Worm (Caenorhabditis elegans) whole organism, L3 larva: ENCODE results near the gene mog-4.

Experiments
- R02D3.7 ChIP-seq: fragments of 150-350 bp; optimal IDR thresholded peaks from 2 replicates; lab custom pipeline; 2014; ENCODE audit warnings: missing biosample characterization, missing genetic modification characterization
- ZK546.5 ChIP-seq: sonication (generic microtip); optimal IDR thresholded peaks from 2 replicates; lab custom pipeline; 2017; ENCODE audit warnings: missing biosample characterization, missing genetic modification characterization
- ama-1 ChIP-seq: fragments of 150-350 bp; optimal IDR thresholded peaks from 2 replicates; lab custom pipeline; 2018
- ceh-16 ChIP-seq: sonication (generic microtip); optimal IDR thresholded peaks from 2 replicates; lab custom pipeline; 2017; ENCODE audit warnings: missing biosample characterization, missing genetic modification characterization
- ceh-9 ChIP-seq: sonication (generic microtip); optimal IDR thresholded peaks from 2 replicates; lab custom pipeline; 2018; ENCODE audit warnings: missing biosample characterization, missing genetic modification characterization
- daf-12 ChIP-seq: fragments of 150-350 bp; optimal IDR thresholded peaks from 2 replicates; lab custom pipeline; 2014; ENCODE audit warnings: missing biosample characterization, missing genetic modification reagents, missing genetic modification characterization
- egl-27 ChIP-seq: sonication (generic microtip); optimal IDR thresholded peaks from 4 replicates; lab custom pipeline; 2017; ENCODE audit warnings: missing biosample characterization, missing genetic modification reagents, missing genetic modification characterization
- egl-5 ChIP-seq: fragments of 150-350 bp; optimal IDR thresholded peaks from 2 replicates; lab custom pipeline; 2017; ENCODE audit warnings: missing biosample characterization, missing genetic modification reagents, missing genetic modification characterization, inconsistent platforms
- elt-1 ChIP-seq: fragments of 150-350 bp; optimal IDR thresholded peaks from 2 replicates; lab custom pipeline; 2014; ENCODE audit warnings: missing biosample characterization, missing genetic modification characterization
- elt-3 ChIP-seq, 3 experiments: fragments of 150-350 bp in 1 of 3; sonication (generic microtip) in 2 of 3; optimal IDR thresholded peaks; 2 replicates in 2 of 3; 4 replicates in 1 of 3; lab custom pipeline; 2014 to 2017; ENCODE audit warnings: missing biosample characterization in 3 of 3, missing genetic modification characterization in 3 of 3
- eor-1 ChIP-seq, 2 experiments: fragments of 150-350 bp; optimal IDR thresholded peaks; 2 replicates each; lab custom pipeline; 2014 to 2018; ENCODE audit warnings: missing biosample characterization in 2 of 2, missing genetic modification characterization in 2 of 2
- fkh-2 ChIP-seq: fragments of 150-350 bp; optimal IDR thresholded peaks from 2 replicates; lab custom pipeline; 2014; ENCODE audit warnings: missing biosample characterization, missing genetic modification reagents, missing genetic modification characterization
- fos-1 ChIP-seq: fragments of 150-350 bp; optimal IDR thresholded peaks from 2 replicates; lab custom pipeline; 2014; ENCODE audit warnings: missing biosample characterization, missing genetic modification characterization
- hmg-11 ChIP-seq: sonication (generic microtip); optimal IDR thresholded peaks from 2 replicates; lab custom pipeline; 2016; ENCODE audit warnings: missing genetic modification characterization, missing compliant biosample characterization
- jun-1 ChIP-seq: fragments of 150-350 bp; optimal IDR thresholded peaks from 2 replicates; lab custom pipeline; 2014; ENCODE audit warnings: missing biosample characterization, missing genetic modification reagents, missing genetic modification characterization
- lin-15B ChIP-seq: fragments of 150-350 bp; optimal IDR thresholded peaks from 2 replicates; lab custom pipeline; 2014; ENCODE audit warnings: missing biosample characterization, missing genetic modification characterization
- lsy-12 ChIP-seq: sonication (generic microtip); optimal IDR thresholded peaks from 2 replicates; lab custom pipeline; 2016; ENCODE audit warnings: mild to moderate bottlenecking, missing genetic modification characterization, missing compliant biosample characterization
- mdl-1 ChIP-seq: fragments of 150-350 bp; optimal IDR thresholded peaks from 2 replicates; lab custom pipeline; 2014; ENCODE audit warnings: missing biosample characterization, missing genetic modification characterization
- nfya-1 ChIP-seq: sonication (generic microtip); optimal IDR thresholded peaks from 2 replicates; lab custom pipeline; 2017; ENCODE audit warnings: missing genetic modification characterization, mild to moderate bottlenecking, missing compliant biosample characterization, antibody characterized with exemption, moderate library complexity; ENCODE audit not compliant: insufficient read depth
- nhr-11 ChIP-seq: fragments of 150-350 bp; optimal IDR thresholded peaks from 2 replicates; lab custom pipeline; 2014; ENCODE audit warnings: missing biosample characterization, missing genetic modification characterization
- nhr-23 ChIP-seq: fragments of 150-350 bp; optimal IDR thresholded peaks from 2 replicates; lab custom pipeline; 2014; ENCODE audit warnings: missing biosample characterization, missing genetic modification reagents, missing genetic modification characterization
- nhr-28 ChIP-seq: fragments of 150-350 bp; optimal IDR thresholded peaks from 2 replicates; lab custom pipeline; 2014; ENCODE audit warnings: missing biosample characterization, missing genetic modification characterization
- nhr-67 ChIP-seq: fragments of 150-350 bp; optimal IDR thresholded peaks from 2 replicates; lab custom pipeline; 2014; ENCODE audit warnings: missing biosample characterization, missing genetic modification characterization
- nhr-76 ChIP-seq: fragments of 150-350 bp; sonication (generic microtip); optimal IDR thresholded peaks from 5 replicates; lab custom pipeline; 2014; ENCODE audit warnings: missing biosample characterization, missing genetic modification characterization
- nhr-77 ChIP-seq: fragments of 150-350 bp; optimal IDR thresholded peaks from 2 replicates; lab custom pipeline; 2014; ENCODE audit warnings: missing biosample characterization, missing genetic modification characterization
- pqm-1 ChIP-seq: fragments of 150-350 bp; optimal IDR thresholded peaks from 2 replicates; lab custom pipeline; 2017; ENCODE audit warnings: missing biosample characterization, missing genetic modification characterization, inconsistent platforms
- sea-2 ChIP-seq: fragments of 150-350 bp; sonication (generic microtip); optimal IDR thresholded peaks from 4 replicates; lab custom pipeline; 2014; ENCODE audit warnings: missing biosample characterization, missing genetic modification reagents, missing genetic modification characterization
- skn-1 ChIP-seq: fragments of 150-350 bp; optimal IDR thresholded peaks from 2 replicates; lab custom pipeline; 2014; ENCODE audit warnings: missing biosample characterization, missing genetic modification characterization
- snpc-4 ChIP-seq: fragments of 150-350 bp; optimal IDR thresholded peaks from 2 replicates; lab custom pipeline; 2014; ENCODE audit warnings: missing biosample characterization, missing genetic modification characterization
- tbx-2 ChIP-seq: sonication (generic microtip); optimal IDR thresholded peaks from 2 replicates; lab custom pipeline; 2016; ENCODE audit warnings: mild to moderate bottlenecking, missing genetic modification characterization, missing compliant biosample characterization
- zag-1 ChIP-seq: fragments of 150-350 bp; optimal IDR thresholded peaks from 2 replicates; lab custom pipeline; 2014; ENCODE audit warnings: missing biosample characterization, missing genetic modification characterization
- ztf-4 ChIP-seq: fragments of 150-350 bp; optimal IDR thresholded peaks from 2 replicates; lab custom pipeline; 2014; ENCODE audit warnings: missing biosample characterization, missing genetic modification characterization

Gene mog-4

DNA sequence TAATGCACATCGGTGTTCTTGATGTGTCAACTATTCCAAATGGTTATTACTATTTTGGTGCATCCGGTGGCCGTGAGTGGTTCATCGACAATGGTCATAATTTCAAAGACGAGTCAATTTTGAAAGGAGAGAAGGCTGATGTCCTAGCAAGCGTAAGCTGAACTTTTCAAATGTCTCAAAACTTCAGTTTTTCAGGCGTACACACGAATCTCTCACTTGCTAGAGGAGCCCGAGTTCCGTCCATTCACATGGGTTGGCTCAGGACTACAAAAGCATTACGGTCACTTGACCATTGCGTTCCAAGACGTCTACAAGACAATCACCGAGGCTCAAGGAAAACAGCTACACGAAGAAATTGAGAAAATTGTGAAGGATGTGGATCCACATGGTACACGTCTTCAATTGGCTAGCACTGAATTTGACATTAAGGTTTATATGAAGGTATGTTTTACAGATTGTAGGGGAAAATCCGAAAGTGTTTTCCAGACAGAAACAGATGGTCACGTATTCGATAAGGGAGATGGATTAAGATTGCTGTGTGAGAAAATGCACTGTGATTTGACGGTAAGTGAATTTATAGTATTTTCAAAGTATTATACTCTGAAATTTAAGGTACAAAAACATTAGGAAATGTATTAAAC lies 48.0 kb upstream of the mog-4 start:
- peak; percentile 81 for TF ChIP-seq ama-1 (lab: Kevin White, UChicago)
- no peak for TF ChIP-seq skn-1 (tag; lab: Kevin White, UChicago)
- no peak for TF ChIP-seq nfya-1 (tag; lab: Kevin White, UChicago)

DNA sequence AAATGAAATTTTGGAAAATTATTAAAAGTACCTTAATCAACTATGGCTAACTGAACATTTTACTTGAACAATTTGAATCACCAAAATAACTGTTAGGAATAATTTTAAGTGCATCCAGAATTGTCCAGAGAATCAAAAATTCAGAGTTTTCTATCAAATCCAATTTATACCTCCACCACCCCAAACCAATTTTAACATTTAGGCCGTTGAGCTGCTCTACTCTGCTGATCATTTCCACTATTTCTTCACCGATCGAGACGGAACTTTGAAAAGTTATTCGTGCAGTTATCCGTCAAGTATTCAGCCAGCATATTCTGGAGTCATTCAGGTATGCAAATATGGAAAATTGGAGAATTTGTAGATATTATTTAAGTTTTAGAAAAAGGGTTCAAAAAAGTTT lies 47.1 kb upstream of the mog-4 start:
- TF ChIP-seq ama-1 (lab: Kevin White, UChicago) (peak; percentile 92), lin-15B (no peak), ztf-4 (peak; percentile 71), pqm-1 (tag; lab: Kevin White, UChicago) (no peak)

DNA sequence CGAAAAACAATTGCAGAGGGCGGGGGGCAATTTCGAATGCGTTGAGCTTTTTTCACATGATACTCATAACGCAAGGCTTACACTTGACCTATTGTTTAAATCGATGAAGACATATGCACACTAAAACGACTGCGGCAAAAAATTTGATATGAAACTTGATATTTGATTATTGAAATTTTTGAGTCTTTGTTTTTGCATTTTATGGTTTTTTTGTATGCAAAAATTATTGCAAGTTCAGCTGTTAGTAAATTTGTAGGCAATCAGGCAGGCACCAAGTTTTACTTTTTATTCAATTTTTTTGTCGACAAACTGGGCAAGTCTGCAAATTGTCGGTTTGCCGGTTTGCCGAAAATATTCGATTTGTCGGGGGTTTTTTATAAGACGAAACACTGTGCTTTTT lies 44.8 kb upstream of the mog-4 start, which contains the start of gene arl-3:
Gene arl-3, plus strand, starts transcription at position 301 of the 400 bp plus-strand sequence.
- TF ChIP-seq skn-1 (tag; lab: Kevin White, UChicago): peak; percentile 7
- no peak for TF ChIP-seq ceh-16 (tag; lab: Kevin White, UChicago)
- no peak for TF ChIP-seq egl-27 (tag; lab: Kevin White, UChicago)
- no peak for TF ChIP-seq ZK546.5
- no peak for TF ChIP-seq nhr-11
- no peak for TF ChIP-seq lin-15B
- TF ChIP-seq snpc-4: no peak
- TF ChIP-seq zag-1: no peak

- no peak for TF ChIP-seq ztf-4
- TF ChIP-seq ama-1 (lab: Kevin White, UChicago): peak; percentile 71
- no peak for TF ChIP-seq egl-5 (tag; lab: Kevin White, UChicago)
- no peak for TF ChIP-seq ZK546.5
- TF ChIP-seq elt-1 (tag; lab: Kevin White, UChicago): peak; percentile 50
- peak; percentile 18 for TF ChIP-seq nhr-23 (tag; lab: Kevin White, UChicago)
- TF ChIP-seq nhr-76: no peak
- TF ChIP-seq jun-1 (tag; lab: Kevin White, UChicago): no peak
Observed at ce11 chrII:14605479-14605878, 44.1 kb upstream of the mog-4 start, which contains the start of gene F19H8.2. F19H8.2 (minus strand) TSS chrII:14605869.

- no peak for TF ChIP-seq nfya-1 (tag; lab: Kevin White, UChicago)
- no peak for TF ChIP-seq lin-15B
- TF ChIP-seq ama-1 (lab: Kevin White, UChicago): peak; percentile 84
- no peak for TF ChIP-seq nhr-77 (tag; lab: Kevin White, UChicago)
- TF ChIP-seq snpc-4: no peak
- TF ChIP-seq R02D3.7: no peak
- no peak for TF ChIP-seq mdl-1 (tag; lab: Kevin White, UChicago)
- no peak for TF ChIP-seq zag-1
- TF ChIP-seq fkh-2 (tag; lab: Kevin White, UChicago): no peak
- no peak for TF ChIP-seq nhr-76
- peak; percentile 52 for TF ChIP-seq ztf-4
- no peak for TF ChIP-seq nhr-28 (tag; lab: Kevin White, UChicago)
- no peak for TF ChIP-seq nhr-67
- peak; percentile 4 for TF ChIP-seq lsy-12
- no peak for TF ChIP-seq hmg-11
- no peak for TF ChIP-seq tbx-2 (tag; lab: Kevin White, UChicago)
- no peak for TF ChIP-seq fos-1 (tag; lab: Kevin White, UChicago)
- no peak for TF ChIP-seq elt-3 (tag; optimal IDR thresholded peaks at IDR 0.05; lab: Kevin White, UChicago)
- no peak for TF ChIP-seq egl-5 (tag; lab: Kevin White, UChicago)
- TF ChIP-seq, all 47 proteins: peak for 3
Observed at ce11 chrII:14605026-14605425, 43.6 kb upstream of the mog-4 start.

- no peak for TF ChIP-seq lin-15B
- TF ChIP-seq nhr-67: no peak
- TF ChIP-seq nhr-23 (tag; lab: Kevin White, UChicago): no peak
- TF ChIP-seq sea-2: no peak
- TF ChIP-seq elt-3 (tag; optimal IDR thresholded peaks at IDR 0.05; lab: Kevin White, UChicago): no peak
- no peak for TF ChIP-seq fos-1 (tag; lab: Kevin White, UChicago)
- no peak for TF ChIP-seq lsy-12
- TF ChIP-seq egl-27 (tag; lab: Kevin White, UChicago): no peak
- no peak for TF ChIP-seq daf-12 (tag; lab: Kevin White, UChicago)
- no peak for TF ChIP-seq nhr-11
- no peak for TF ChIP-seq eor-1 (tag; optimal IDR thresholded peaks at IDR 0.05; lab: Kevin White, UChicago)
- TF ChIP-seq nhr-76: no peak
- TF ChIP-seq ceh-9 (tag; lab: Kevin White, UChicago): no peak
- TF ChIP-seq skn-1 (tag; lab: Kevin White, UChicago): no peak
- TF ChIP-seq zag-1: no peak
Observed at ce11 chrII:14604261-14604660, 42.9 kb upstream of the mog-4 start.
